Worm (Caenorhabditis elegans): Measurements from ENCODE around the gene fbxb-41.

ce11 chrII:1040464-1040863, 1.7 kb downstream of the fbxb-41 start, which contains the start of gene fbxb-39:
- TF ChIP-seq ztf-23 (GFP tag; IDR thresholded peaks at IDR 0.05) (no peak), T22C8.4 (GFP tag; IDR thresholded peaks at IDR 0.05) (no peak), ztf-29 (GFP tag; IDR thresholded peaks at IDR 0.05) (no peak), klf-2 (GFP tag; conservative IDR thresholded peaks at IDR 0.05) (no peak)
